Fruit fly (Drosophila melanogaster): ENCODE results near the gene bowl.

The bowl gene

DNA sequence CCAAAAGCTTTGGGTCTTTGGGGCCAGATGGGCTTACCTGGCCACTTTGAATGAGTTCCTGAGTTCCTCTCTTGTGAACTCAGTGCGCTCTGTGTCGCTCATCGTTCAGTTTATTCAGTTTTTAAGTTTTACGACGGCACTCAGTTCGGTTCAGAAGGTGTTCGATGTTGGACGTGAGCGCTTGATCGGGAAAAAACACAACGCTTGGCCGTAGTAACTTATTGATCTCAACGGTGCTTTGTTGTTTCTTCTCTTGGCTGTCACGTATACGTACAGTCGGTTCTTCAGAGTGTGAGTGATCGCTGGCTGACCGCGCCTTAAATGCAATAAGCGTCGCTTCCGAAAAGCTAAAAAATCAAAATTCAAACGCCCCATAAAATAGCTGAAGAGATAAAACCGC, 15.5 kb downstream of the bowl start, which contains the start of gene bark (continued):
- TF ChIP-seq CG6813 (GFP tag; optimal IDR thresholded peaks at IDR 0.05) (peak; percentile 26), CG3281 (GFP tag; optimal IDR thresholded peaks at IDR 0.05) (peak; percentile 30), ci (GFP tag; IDR thresholded peaks at IDR 0.05) (peak; percentile 56; the same call in 2 of the 3 replicates), Scr (GFP tag; IDR thresholded peaks at IDR 0.05; ENCODE audit: partially characterized antibody) (peak; percentile 21; the same call in 1 of the 2 replicates), Lim3 (GFP tag; IDR thresholded peaks at IDR 0.05) (no peak), CG10543 (GFP tag; optimal IDR thresholded peaks at IDR 0.05) (peak; percentile 43), sens (GFP tag) (peak; percentile 32), Abd-B (GFP tag; optimal IDR thresholded peaks at IDR 0.05) (no peak), CG14965 (GFP tag; optimal IDR thresholded peaks at IDR 0.05; ENCODE audit: borderline replicate concordance) (no peak), CG14014 (GFP tag; IDR thresholded peaks at IDR 0.05) (peak; percentile 9; the same call in 1 of the 2 replicates), mirr (GFP tag; optimal IDR thresholded peaks at IDR 0.05) (peak; percentile 54), CG6272 (GFP tag; IDR thresholded peaks at IDR 0.05) (no peak), ham (GFP tag; IDR thresholded peaks at IDR 0.05) (no peak), Jarid2 (GFP tag; optimal IDR thresholded peaks at IDR 0.05) (peak; percentile 91), scrt (GFP tag; optimal IDR thresholded peaks at IDR 0.05) (no peak), caup (GFP tag; optimal IDR thresholded peaks at IDR 0.05; ENCODE audit: severe bottlenecking) (peak; percentile 25), vvl (GFP tag; IDR thresholded peaks at IDR 0.05) (peak; percentile 48), Drgx (GFP tag; IDR thresholded peaks at IDR 0.05) (peak; percentile 48), ken (GFP tag; IDR thresholded peaks at IDR 0.05) (no peak), Nf-YA (GFP tag; IDR thresholded peaks at IDR 0.05) (0 out of 2 replicates have a peak, but pooled peaks have one; percentile 16), nom (GFP tag; optimal IDR thresholded peaks at IDR 0.05) (peak; percentile 63), chm (GFP tag; IDR thresholded peaks at IDR 0.05) (peak; percentile 58; the same call in 1 of the 2 replicates), pita (GFP tag; optimal IDR thresholded peaks at IDR 0.05) (no peak), Hr78 (GFP tag; optimal IDR thresholded peaks at IDR 0.05) (peak in 1 of 2 experiments; percentile 23), CG11695 (GFP tag; IDR thresholded peaks at IDR 0.05) (0 out of 3 replicates have a peak, but pooled peaks have one; percentile 31), gro (GFP tag; optimal IDR thresholded peaks at IDR 0.05) (peak; percentile 18), Rfx (GFP tag; IDR thresholded peaks at IDR 0.05) (peak; percentile 21; the same call in 1 of the 2 replicates), Dll (GFP tag; IDR thresholded peaks at IDR 0.05; ENCODE audit: partially characterized antibody) (0 out of 4 replicates have a peak, but pooled peaks have one; percentile 30), CG4730 (GFP tag; IDR thresholded peaks at IDR 0.05) (no peak), Hmr (GFP tag; optimal IDR thresholded peaks at IDR 0.05) (peak; percentile 12), CG30403 (GFP tag; optimal IDR thresholded peaks at IDR 0.05) (no peak), lab (GFP tag; optimal IDR thresholded peaks at IDR 0.05) (peak; percentile 41), run (tag; optimal IDR thresholded peaks at IDR 0.05) (no peak), oc (tag; optimal IDR thresholded peaks at IDR 0.05) (peak; percentile 9), sug (tag; optimal IDR thresholded peaks at IDR 0.05) (peak; percentile 17), Antp (GFP tag; optimal IDR thresholded peaks at IDR 0.05) (no peak), mld (GFP tag; IDR thresholded peaks at IDR 0.05; ENCODE audit: partially characterized antibody) (no peak), Atf-2 (GFP tag; optimal IDR thresholded peaks at IDR 0.05) (no peak), grn (GFP tag; optimal IDR thresholded peaks at IDR 0.05) (peak; percentile 39), sqz (GFP tag; optimal IDR thresholded peaks at IDR 0.05) (peak; percentile 64), unc-4 (GFP tag; IDR thresholded peaks at IDR 0.05; ENCODE audit: partially characterized antibody) (peak; percentile 46), CG8290 (GFP tag; optimal IDR thresholded peaks at IDR 0.05) (no peak), CG8290 (tag; optimal IDR thresholded peaks at IDR 0.05) (peak in 1 of 2 experiments; percentile 48), HmgZ (tag; optimal IDR thresholded peaks at IDR 0.05) (peak; percentile 6), Trl (optimal IDR thresholded peaks at IDR 0.05) (peak; percentile 80 to 91), Trl (GFP tag; optimal IDR thresholded peaks at IDR 0.05) (peak; percentile 67), ATbp (GFP tag; optimal IDR thresholded peaks at IDR 0.05) (no peak), bigmax (GFP tag; optimal IDR thresholded peaks at IDR 0.05) (peak; percentile 43), onecut (GFP tag; IDR thresholded peaks at IDR 0.05) (peak; percentile 55), CG13894 (tag; optimal IDR thresholded peaks at IDR 0.05) (peak; percentile 36)

Measured in whole organism, embryonic.